Worm (Caenorhabditis elegans) whole organism, L4 larva: ENCODE data around the gene F53A2.11.

ENCODE experiments used
- daf-8 ChIP-seq: fragments of 200-800 bp; sonication (Bioruptor generic); IDR thresholded peaks from 2 replicates; pipeline ENCODE4 v1.3.6; 2022; ENCODE audit warnings: missing genetic modification characterization, missing compliant biosample characterization
- dmd-9 ChIP-seq: fragments of 200-800 bp; sonication (Bioruptor generic); IDR thresholded peaks from 2 replicates; pipeline ENCODE4 v1.3.6; 2022; ENCODE audit warnings: missing genetic modification reagents, missing genetic modification characterization, missing compliant biosample characterization

- TF ChIP-seq dmd-9 (GFP tag; lab: Robert Waterston, UW) (no peak), daf-8 (no peak)
Observed at ce11 chrIII:13324739-13325138, 2.3 kb upstream of the F53A2.11 start, which contains the start of gene F53A2.1.
